Fruit fly (Drosophila melanogaster): ENCODE measurements around the gene CG17298.

Gene CG17298

DNA sequence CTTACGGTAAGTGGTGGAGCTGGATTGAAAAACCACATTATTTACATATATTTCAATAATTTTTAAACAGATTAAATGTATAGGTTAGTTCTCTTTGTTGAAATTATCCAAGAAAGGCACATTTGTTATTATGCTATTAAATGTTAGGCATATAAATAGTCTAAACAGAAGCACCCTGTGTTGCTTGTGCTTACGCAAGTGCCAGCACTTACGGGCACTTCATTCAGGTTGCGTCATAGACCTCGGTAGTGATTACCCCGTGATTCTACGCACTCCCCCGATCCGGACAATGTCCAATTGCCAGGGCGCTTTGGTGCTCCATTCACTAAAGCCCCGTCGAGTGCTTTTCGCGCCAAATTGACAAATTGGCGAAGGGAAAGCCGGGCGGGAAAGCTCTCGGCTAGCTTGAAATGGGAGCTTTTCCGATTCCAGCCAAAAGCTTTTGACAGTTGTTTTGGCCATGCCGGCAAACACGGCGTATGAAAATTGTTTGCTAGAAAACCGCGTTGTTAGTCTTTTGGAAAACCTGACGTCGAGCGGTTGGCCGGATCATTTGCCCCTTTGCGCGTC lies 36.4 kb upstream of the CG17298 start, which contains the start of gene ETHR (continued):
- no peak for TF ChIP-seq esg (GFP tag; conservative IDR thresholded peaks at IDR 0.05)
- no peak for TF ChIP-seq CG6272 (GFP tag; IDR thresholded peaks at IDR 0.05)
- no peak for TF ChIP-seq schlank (tag; optimal IDR thresholded peaks at IDR 0.05)
- no peak for TF ChIP-seq CG2199 (GFP tag; IDR thresholded peaks at IDR 0.05)
- TF ChIP-seq CG3065 (GFP tag; optimal IDR thresholded peaks at IDR 0.05): no peak
- TF ChIP-seq pros (GFP tag; optimal IDR thresholded peaks at IDR 0.05): no peak
- TF ChIP-seq gcm (GFP tag; optimal IDR thresholded peaks at IDR 0.05): peak; percentile 23
- TF ChIP-seq rib (GFP tag; IDR thresholded peaks at IDR 0.05): peak; percentile 80
- peak; percentile 72 for TF ChIP-seq PHDP (tag; optimal IDR thresholded peaks at IDR 0.05)
- peak; percentile 43; the same call in 2 of the 3 replicates for TF ChIP-seq B-H1 (GFP tag; IDR thresholded peaks at IDR 0.05)
- TF ChIP-seq Taf1 (GFP tag; IDR thresholded peaks at IDR 0.05): no peak; the same call in 1 of the 2 replicates
- TF ChIP-seq CG8944 (GFP tag; optimal IDR thresholded peaks at IDR 0.05): no peak
- peak; percentile 55 for TF ChIP-seq CG7556 (GFP tag; optimal IDR thresholded peaks at IDR 0.05)
- peak; percentile 16 for TF ChIP-seq Fer3 (tag; optimal IDR thresholded peaks at IDR 0.05)
- TF ChIP-seq Lhr (GFP tag; optimal IDR thresholded peaks at IDR 0.05): no peak
- 0 out of 2 replicates have a peak, but pooled peaks have one; percentile 5 for TF ChIP-seq CG11247 (GFP tag; IDR thresholded peaks at IDR 0.05)
- TF ChIP-seq CG3163 (GFP tag; optimal IDR thresholded peaks at IDR 0.05): no peak
- TF ChIP-seq CG7963 (GFP tag; IDR thresholded peaks at IDR 0.05; ENCODE audit: partially characterized antibody): no peak
- TF ChIP-seq cg (GFP tag; optimal IDR thresholded peaks at IDR 0.05): no peak
- no peak for TF ChIP-seq p53 (GFP tag; optimal IDR thresholded peaks at IDR 0.05)
- TF ChIP-seq CG15269 (tag; optimal IDR thresholded peaks at IDR 0.05): peak; percentile 78
- TF ChIP-seq zfh2 (GFP tag; optimal IDR thresholded peaks at IDR 0.05): no peak
- TF ChIP-seq CG16813 (GFP tag; IDR thresholded peaks at IDR 0.05; ENCODE audit: partially characterized antibody): no peak
- TF ChIP-seq gce (GFP tag; IDR thresholded peaks at IDR 0.05): no peak
- TF ChIP-seq CG11398 (GFP tag; optimal IDR thresholded peaks at IDR 0.05): no peak
- no peak for TF ChIP-seq wek (GFP tag; optimal IDR thresholded peaks at IDR 0.05)
- no peak for TF ChIP-seq hth (optimal IDR thresholded peaks at IDR 0.05)
- no peak for TF ChIP-seq CG33213 (GFP tag; optimal IDR thresholded peaks at IDR 0.05)
- no peak for TF ChIP-seq ham (GFP tag; IDR thresholded peaks at IDR 0.05)
- no peak for TF ChIP-seq CG14965 (GFP tag; optimal IDR thresholded peaks at IDR 0.05; ENCODE audit: borderline replicate concordance)
- TF ChIP-seq Xrp1 (GFP tag; IDR thresholded peaks at IDR 0.05): peak; percentile 40
- TF ChIP-seq Opbp (GFP tag; IDR thresholded peaks at IDR 0.05; ENCODE audit: partially characterized antibody): no peak
- TF ChIP-seq CG34422 (GFP tag; IDR thresholded peaks at IDR 0.05): no peak; the same call in 2 of the 3 replicates
- no peak for TF ChIP-seq scrt (GFP tag; optimal IDR thresholded peaks at IDR 0.05)
- TF ChIP-seq kni (GFP tag; optimal IDR thresholded peaks at IDR 0.05): no peak
- TF ChIP-seq Ets97D (GFP tag; optimal IDR thresholded peaks at IDR 0.05): no peak
- no peak for TF ChIP-seq CG34224 (GFP tag; IDR thresholded peaks at IDR 0.05; ENCODE audit: partially characterized antibody)
- peak; percentile 35 for TF ChIP-seq her (GFP tag; optimal IDR thresholded peaks at IDR 0.05)
- TF ChIP-seq CG42726 (GFP tag; IDR thresholded peaks at IDR 0.05; ENCODE audit: partially characterized antibody): no peak
- TF ChIP-seq Nf-YA (GFP tag; IDR thresholded peaks at IDR 0.05): no peak
- TF ChIP-seq pzg (GFP tag; optimal IDR thresholded peaks at IDR 0.05): peak; percentile 19
- no peak for TF ChIP-seq ab (GFP tag; optimal IDR thresholded peaks at IDR 0.05)
- TF ChIP-seq CG6854 (GFP tag; optimal IDR thresholded peaks at IDR 0.05): peak; percentile 37
- TF ChIP-seq hkb (optimal IDR thresholded peaks at IDR 0.05): no peak
- TF ChIP-seq hkb (GFP tag; IDR thresholded peaks at IDR 0.05): peak; percentile 64
- no peak for TF ChIP-seq CHES-1-like (GFP tag; optimal IDR thresholded peaks at IDR 0.05)
- TF ChIP-seq Meics (GFP tag; optimal IDR thresholded peaks at IDR 0.05): peak; percentile 68
- TF ChIP-seq row (GFP tag; IDR thresholded peaks at IDR 0.05): peak; percentile 60; the same call in 2 of the 3 replicates
- TF ChIP-seq ATbp (GFP tag; optimal IDR thresholded peaks at IDR 0.05): no peak
- TF ChIP-seq Hmx (GFP tag; optimal IDR thresholded peaks at IDR 0.05): no peak
- TF ChIP-seq CG10565 (GFP tag; optimal IDR thresholded peaks at IDR 0.05): no peak

All from whole organism, embryonic.